Fruit fly (Drosophila melanogaster) whole organism, embryonic: Measurements from ENCODE around the gene CG31948.
A peak's percentile ranks its signal among the peaks of the same experiment; 100 is the strongest.

Source experiments
- Atf6 ChIP-seq: fragments of 200-800 bp; sonication (Bioruptor generic); IDR thresholded peaks from 2 replicates; pipeline ENCODE4 v1.3.6; 2022; ENCODE audit warnings: missing biosample characterization, missing genetic modification characterization
- BtbVII ChIP-seq: fragments of 200-800 bp; sonication (Bioruptor generic); optimal IDR thresholded peaks from 3 replicates; lab custom pipeline; 2017; ENCODE audit warnings: missing biosample characterization, mild to moderate bottlenecking, missing genetic modification characterization
- CG11093 ChIP-seq: fragments of 200-800 bp; sonication (Bioruptor generic); IDR thresholded peaks from 3 replicates; pipeline ENCODE4 v1.3.6; 2022; ENCODE audit warnings: missing biosample characterization, missing genetic modification characterization
- CG11247 ChIP-seq: fragments of 200-800 bp; sonication (Bioruptor generic); IDR thresholded peaks from 2 replicates; pipeline ENCODE4 v1.3.6; 2022; ENCODE audit warnings: missing biosample characterization, missing genetic modification characterization
- CG12659 ChIP-seq: fragments of 200-800 bp; sonication (Bioruptor generic); optimal IDR thresholded peaks from 3 replicates; lab custom pipeline; 2017; ENCODE audit warnings: mild to moderate bottlenecking, missing biosample characterization, missing genetic modification reagents, missing genetic modification characterization
- CG13123 ChIP-seq: fragments of 200-800 bp; sonication (Bioruptor generic); optimal IDR thresholded peaks from 2 replicates; lab custom pipeline; 2016; ENCODE audit warnings: missing biosample characterization, missing genetic modification characterization
- CG13624 ChIP-seq: fragments of 200-800 bp; sonication (Bioruptor generic); optimal IDR thresholded peaks from 2 replicates; lab custom pipeline; 2016; ENCODE audit warnings: missing biosample characterization, missing genetic modification characterization
- CG14050 ChIP-seq: fragments of 200-800 bp; sonication (Bioruptor generic); IDR thresholded peaks from 3 replicates; pipeline ENCODE4 v1.3.6; 2022; ENCODE audit warnings: missing biosample characterization, missing genetic modification characterization
- CG14667 ChIP-seq: fragments of 200-800 bp; sonication (Bioruptor generic); IDR thresholded peaks from 2 replicates; pipeline ENCODE4 v1.3.6; 2022; ENCODE audit warnings: missing biosample characterization, missing genetic modification characterization
- CG15479 ChIP-seq: fragments of 200-800 bp; sonication (Bioruptor generic); optimal IDR thresholded peaks from 3 replicates; lab custom pipeline; 2019; ENCODE audit warnings: missing biosample characterization, mild to moderate bottlenecking, missing genetic modification characterization, moderate library complexity
- CG17829 ChIP-seq: fragments of 200-800 bp; optimal IDR thresholded peaks from 2 replicates; lab custom pipeline; 2019; ENCODE audit warnings: missing biosample characterization, mild to moderate bottlenecking, missing genetic modification characterization, moderate library complexity
- CG2120 ChIP-seq: fragments of 200-800 bp; sonication (Bioruptor generic); optimal IDR thresholded peaks from 3 replicates; lab custom pipeline; 2016; ENCODE audit warnings: missing biosample characterization, missing genetic modification characterization
- CG3065 ChIP-seq: fragments of 200-800 bp; sonication (Bioruptor generic); optimal IDR thresholded peaks from 2 replicates; lab custom pipeline; 2016; ENCODE audit warnings: missing biosample characterization, missing genetic modification characterization
- CG32532 ChIP-seq: fragments of 200-800 bp; sonication (Bioruptor generic); IDR thresholded peaks from 2 replicates; pipeline ENCODE4 v1.3.6; 2022; ENCODE audit warnings: missing biosample characterization, missing genetic modification characterization
- CG33213 ChIP-seq: fragments of 200-800 bp; sonication (Bioruptor generic); optimal IDR thresholded peaks from 3 replicates; lab custom pipeline; 2016; ENCODE audit warnings: missing biosample characterization, missing genetic modification characterization
- CG34422 ChIP-seq: fragments of 200-800 bp; sonication (Bioruptor generic); IDR thresholded peaks from 3 replicates; pipeline ENCODE4 v1.3.6; 2022; ENCODE audit warnings: missing biosample characterization, missing genetic modification characterization
- CG3726 ChIP-seq: fragments of 200-800 bp; sonication (Bioruptor generic); IDR thresholded peaks from 3 replicates; pipeline ENCODE4, ENCODE4 v1.3.6; 2022; ENCODE audit warnings: missing biosample characterization, missing genetic modification characterization
- CG4424 ChIP-seq: fragments of 200-800 bp; sonication (Bioruptor generic); optimal IDR thresholded peaks from 3 replicates; lab custom pipeline; 2016; ENCODE audit warnings: missing biosample characterization, missing genetic modification characterization
- CG7786 ChIP-seq: fragments of 200-800 bp; sonication (Bioruptor generic); optimal IDR thresholded peaks from 2 replicates; lab custom pipeline; 2016; ENCODE audit warnings: missing biosample characterization, missing genetic modification characterization
- CoRest ChIP-seq: fragments of 200-800 bp; sonication (Bioruptor generic); optimal IDR thresholded peaks from 3 replicates; lab custom pipeline; 2018; ENCODE audit warnings: missing biosample characterization, mild to moderate bottlenecking, missing genetic modification characterization, moderate library complexity
- Dip3 ChIP-seq: fragments of 200-800 bp; sonication (Bioruptor generic); optimal IDR thresholded peaks from 3 replicates; lab custom pipeline; 2016; ENCODE audit warnings: missing biosample characterization, missing genetic modification characterization
- Dp ChIP-seq: fragments of 200-800 bp; sonication (Bioruptor generic); optimal IDR thresholded peaks from 2 replicates; lab custom pipeline; 2018; ENCODE audit warnings: missing biosample characterization, mild to moderate bottlenecking, missing genetic modification characterization, moderate library complexity
- Elba2 ChIP-seq: fragments of 200-800 bp; sonication (Bioruptor generic); optimal IDR thresholded peaks from 3 replicates; lab custom pipeline; 2016; ENCODE audit warnings: missing biosample characterization, missing genetic modification characterization
- Ets97D ChIP-seq: fragments of 200-800 bp; sonication (Bioruptor generic); optimal IDR thresholded peaks from 3 replicates; lab custom pipeline; 2016; ENCODE audit warnings: missing biosample characterization, missing genetic modification characterization
- HHEX ChIP-seq: fragments of 200-800 bp; sonication (Bioruptor generic); optimal IDR thresholded peaks from 3 replicates; lab custom pipeline; 2017; ENCODE audit warnings: missing biosample characterization, mild to moderate bottlenecking, missing genetic modification characterization, missing genetic modification reagents
- HLH54F ChIP-seq: fragments of 200-800 bp; sonication (Bioruptor generic); optimal IDR thresholded peaks from 3 replicates; lab custom pipeline; 2016; ENCODE audit warnings: missing biosample characterization, missing genetic modification characterization
- Nf-YB ChIP-seq: fragments of 200-800 bp; sonication (Bioruptor generic); optimal IDR thresholded peaks from 3 replicates; lab custom pipeline; 2019; ENCODE audit warnings: missing biosample characterization, mild to moderate bottlenecking, missing genetic modification characterization, moderate library complexity
- Ptx1 ChIP-seq: fragments of 200-800 bp; sonication (Bioruptor generic); IDR thresholded peaks from 2 replicates; pipeline ENCODE4 v1.3.6; 2022; ENCODE audit warnings: missing biosample characterization, missing genetic modification characterization
- Scr ChIP-seq: fragments of 200-800 bp; sonication (Bioruptor generic); IDR thresholded peaks from 2 replicates; pipeline ENCODE4 v1.3.6; 2022; ENCODE audit warnings: missing biosample characterization, missing genetic modification characterization; ENCODE audit not compliant: partially characterized antibody
- Sox100B ChIP-seq: fragments of 200-800 bp; sonication (Bioruptor generic); optimal IDR thresholded peaks from 3 replicates; lab custom pipeline; 2018; ENCODE audit warnings: missing biosample characterization, mild to moderate bottlenecking, missing genetic modification characterization
- Sry-δ ChIP-seq: fragments of 200-800 bp; sonication (Bioruptor generic); optimal IDR thresholded peaks from 2 replicates; lab custom pipeline; 2016; ENCODE audit warnings: missing biosample characterization, missing genetic modification characterization
- ase ChIP-seq: fragments of 200-800 bp; sonication (Bioruptor generic); IDR thresholded peaks from 3 replicates; pipeline ENCODE4 v1.3.6; 2022; ENCODE audit warnings: missing biosample characterization, missing genetic modification characterization
- br ChIP-seq: fragments of >200 bp; optimal IDR thresholded peaks from 2 replicates; lab custom pipeline; 2017
- corto ChIP-seq: fragments of 200-800 bp; sonication (Bioruptor generic); optimal IDR thresholded peaks from 2 replicates; lab custom pipeline; 2016; ENCODE audit warnings: missing biosample characterization, mild to moderate bottlenecking, missing genetic modification characterization, moderate library complexity
- danr ChIP-seq: fragments of 200-800 bp; sonication (Bioruptor generic); IDR thresholded peaks from 2 replicates; pipeline ENCODE4 v1.3.6; 2022; ENCODE audit warnings: missing biosample characterization, missing genetic modification characterization
- fd102C ChIP-seq: fragments of 200-800 bp; sonication (Bioruptor generic); optimal IDR thresholded peaks from 2 replicates; lab custom pipeline; 2018; ENCODE audit warnings: missing biosample characterization, mild to moderate bottlenecking, missing genetic modification characterization, moderate library complexity
- gt ChIP-seq: fragments of 200-800 bp; sonication (Bioruptor generic); IDR thresholded peaks from 2 replicates; pipeline ENCODE4 v1.3.6; 2022; ENCODE audit warnings: missing biosample characterization, missing genetic modification characterization
- lbe ChIP-seq: fragments of 200-800 bp; sonication (Bioruptor generic); optimal IDR thresholded peaks from 2 replicates; lab custom pipeline; 2016; ENCODE audit warnings: missing biosample characterization, mild to moderate bottlenecking, missing genetic modification characterization
- luna ChIP-seq: fragments of 200-800 bp; sonication (Bioruptor generic); optimal IDR thresholded peaks from 2 replicates; lab custom pipeline; 2016; ENCODE audit warnings: missing biosample characterization, missing genetic modification characterization
- p53 ChIP-seq: fragments of 200-800 bp; sonication (Bioruptor generic); optimal IDR thresholded peaks from 2 replicates; lab custom pipeline; 2016; ENCODE audit warnings: missing biosample characterization, missing genetic modification characterization
- pan ChIP-seq, 4 experiments: fragments of >200 bp in 3 of 4; fragments of 200-800 bp in 1 of 4; sonication (Bioruptor generic) in 1 of 4; optimal IDR thresholded peaks in 3 of 4; IDR thresholded peaks in 1 of 4; 2 replicates each; pipeline versions ENCODE4 v1.3.6 to Lab custom; 2017 to 2022; ENCODE audit warnings: missing biosample characterization in 2 of 4, missing genetic modification characterization in 2 of 4, mixed read lengths in 1 of 4
- slp2 ChIP-seq: fragments of 200-800 bp; sonication (Bioruptor generic); optimal IDR thresholded peaks from 2 replicates; lab custom pipeline; 2016; ENCODE audit warnings: missing biosample characterization, missing genetic modification characterization
- sna ChIP-seq: fragments of 200-800 bp; sonication (Bioruptor generic); IDR thresholded peaks from 2 replicates; pipeline ENCODE4 v1.3.6; 2022; ENCODE audit warnings: missing biosample characterization, missing genetic modification characterization; ENCODE audit not compliant: partially characterized antibody
- tin ChIP-seq: fragments of 200-800 bp; sonication (Bioruptor generic); optimal IDR thresholded peaks from 3 replicates; lab custom pipeline; 2016; ENCODE audit warnings: missing biosample characterization, missing genetic modification characterization
- trh ChIP-seq: fragments of 200-800 bp; sonication (Bioruptor generic); optimal IDR thresholded peaks from 2 replicates; lab custom pipeline; 2016; ENCODE audit warnings: missing biosample characterization, missing genetic modification characterization
- unc-4 ChIP-seq: fragments of 200-800 bp; sonication (Bioruptor generic); IDR thresholded peaks from 2 replicates; pipeline ENCODE4 v1.3.6; 2022; ENCODE audit warnings: missing biosample characterization, missing genetic modification characterization; ENCODE audit not compliant: partially characterized antibody
- vfl ChIP-seq: fragments of 200-800 bp; sonication (Bioruptor generic); optimal IDR thresholded peaks from 2 replicates; lab custom pipeline; 2016; ENCODE audit warnings: missing biosample characterization, missing genetic modification characterization
- wek ChIP-seq: fragments of 200-800 bp; sonication (Bioruptor generic); optimal IDR thresholded peaks from 3 replicates; lab custom pipeline; 2018; ENCODE audit warnings: missing biosample characterization, mild to moderate bottlenecking, missing genetic modification characterization, moderate library complexity
- z ChIP-seq: fragments of 200-800 bp; sonication (Bioruptor generic); IDR thresholded peaks from 3 replicates; pipeline ENCODE4 v1.3.6; 2022; ENCODE audit warnings: missing biosample characterization, missing genetic modification characterization

CG31948 gene

DNA sequence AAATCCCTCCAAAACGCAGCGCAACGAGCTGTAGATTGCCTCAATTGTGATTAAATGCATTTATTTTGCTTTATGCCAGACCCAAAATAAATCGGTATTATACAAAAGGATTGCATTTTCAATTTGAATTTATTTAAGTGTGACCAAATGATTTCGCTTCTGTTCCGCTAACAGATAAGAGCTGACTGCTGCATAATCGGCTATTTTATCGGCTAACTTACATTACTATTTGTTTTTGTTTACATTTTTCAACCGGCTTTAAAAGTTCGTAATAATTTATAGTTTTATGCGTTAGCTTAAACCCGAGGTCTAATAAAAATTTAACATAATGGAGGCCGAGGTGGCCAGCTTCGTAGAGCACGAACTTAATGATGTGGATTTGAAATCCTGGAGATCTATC is 33.5 kb downstream of the CG31948 start, which contains the start of gene PIG-Wa (continued):
- TF ChIP-seq Elba2 (GFP tag; lab: Kevin White, UChicago) (peak; percentile 82), Sry-δ (GFP tag; lab: Kevin White, UChicago) (peak; percentile 90), CG11247 (GFP tag; lab: Robert Waterston, UW) (no peak), tin (GFP tag; lab: Kevin White, UChicago) (no peak), slp2 (GFP tag; lab: Kevin White, UChicago) (no peak), Ets97D (GFP tag; lab: Kevin White, UChicago) (peak; percentile 62), Scr (GFP tag; lab: Robert Waterston, UW) (peak; percentile 40; the same call in 1 of the 2 replicates), CG7786 (GFP tag; lab: Kevin White, UChicago) (no peak), CG12659 (GFP tag; lab: Kevin White, UChicago) (peak; percentile 8), CoRest (tag; lab: Kevin White, UChicago) (peak; percentile 13), CG13123 (GFP tag; lab: Kevin White, UChicago) (no peak)

DNA sequence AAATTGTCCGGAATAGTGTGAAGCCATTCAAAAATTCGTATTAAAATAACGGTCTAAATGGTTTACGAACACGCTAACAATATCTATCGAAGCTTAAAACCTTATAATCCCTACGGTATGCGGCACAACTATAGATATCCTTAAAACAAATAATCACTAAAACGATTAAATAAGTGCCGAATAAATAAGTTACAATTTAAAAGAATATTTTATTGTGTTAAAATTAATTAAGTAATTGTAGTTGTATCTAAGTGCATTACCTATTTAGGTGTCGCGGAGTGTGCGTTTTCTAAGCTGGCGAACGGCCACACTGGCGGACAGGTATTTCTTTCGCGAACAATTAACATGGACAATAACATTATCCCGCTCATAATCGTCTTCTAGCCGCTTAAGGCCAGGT is 35.7 kb downstream of the CG31948 start, which contains the start of gene Eogt:
Eogt (plus strand) TSS at position 293 of the 400 bp plus-strand sequence.
- peak; percentile 95 for TF ChIP-seq CG3726 (GFP tag; lab: Robert Waterston, UW)
- peak; percentile 98 for TF ChIP-seq Ptx1 (GFP tag; lab: Robert Waterston, UW)
- TF ChIP-seq ase (GFP tag; lab: Robert Waterston, UW): peak; percentile 96
- TF ChIP-seq lbe (GFP tag; lab: Kevin White, UChicago): peak; percentile 90
- TF ChIP-seq Dip3 (GFP tag; lab: Kevin White, UChicago): peak; percentile 70
- TF ChIP-seq CG14050 (GFP tag; lab: Robert Waterston, UW): peak; percentile 94
- peak; percentile 45 for TF ChIP-seq Ets97D (GFP tag; lab: Kevin White, UChicago)
- TF ChIP-seq luna (GFP tag; lab: Kevin White, UChicago): no peak
- peak; percentile 74; the same call in 2 of the 3 replicates for TF ChIP-seq z (GFP tag; lab: Robert Waterston, UW)
- peak; percentile 69 for TF ChIP-seq fd102C
- TF ChIP-seq trh (GFP tag; lab: Kevin White, UChicago): peak; percentile 82
- TF ChIP-seq CG13624 (GFP tag; lab: Kevin White, UChicago): peak; percentile 63
- peak; percentile 23 for TF ChIP-seq p53 (GFP tag; lab: Kevin White, UChicago)
- TF ChIP-seq CG34422 (GFP tag; lab: Robert Waterston, UW): peak; percentile 98
- TF ChIP-seq Dp (GFP tag; lab: Kevin White, UChicago): peak; percentile 28
- peak; percentile 93 for TF ChIP-seq CG17829
- TF ChIP-seq gt (GFP tag; lab: Robert Waterston, UW): peak; percentile 92
- peak; percentile 77 for TF ChIP-seq Nf-YB (GFP tag; lab: Kevin White, UChicago)
- TF ChIP-seq BtbVII (GFP tag; lab: Kevin White, UChicago): peak; percentile 67
- peak; percentile 93 for TF ChIP-seq CG2120 (GFP tag; lab: Kevin White, UChicago)
- peak; percentile 67 for TF ChIP-seq HLH54F
- peak; percentile 80 for TF ChIP-seq HHEX (GFP tag; lab: Kevin White, UChicago)
- TF ChIP-seq unc-4 (GFP tag; lab: Robert Waterston, UW): no peak
- TF ChIP-seq CoRest (tag; lab: Kevin White, UChicago): peak; percentile 97
- peak; percentile 73 for TF ChIP-seq vfl (GFP tag; lab: Kevin White, UChicago)
- TF ChIP-seq CG11093 (GFP tag; lab: Robert Waterston, UW): peak; percentile 96
- peak; percentile 86 for TF ChIP-seq CG3065 (GFP tag; lab: Kevin White, UChicago)
- TF ChIP-seq CG33213 (GFP tag; lab: Kevin White, UChicago): peak; percentile 48
- peak; percentile 95 for TF ChIP-seq CG14667 (GFP tag; lab: Robert Waterston, UW)
- TF ChIP-seq danr (GFP tag; lab: Robert Waterston, UW): peak; percentile 95
- peak; percentile 94 for TF ChIP-seq Atf6
- peak; percentile 89 for TF ChIP-seq CG4424 (GFP tag; lab: Kevin White, UChicago)
- TF ChIP-seq CG15479 (GFP tag; lab: Kevin White, UChicago): peak; percentile 27
- TF ChIP-seq br (lab: Kevin White, UChicago): no peak
- TF ChIP-seq wek (GFP tag; lab: Kevin White, UChicago): peak; percentile 75
- peak; percentile 79 for TF ChIP-seq Sox100B (GFP tag; lab: Kevin White, UChicago)
- peak; percentile 97 for TF ChIP-seq CG32532 (GFP tag; lab: Robert Waterston, UW)
- peak; percentile 33 for TF ChIP-seq corto (GFP tag; lab: Kevin White, UChicago)
- no peak for TF ChIP-seq pan (optimal IDR thresholded peaks at IDR 0.05; lab: Kevin White, UChicago)
- TF ChIP-seq pan (GFP tag; optimal IDR thresholded peaks at IDR 0.05 in 1 of 2, IDR thresholded peaks at IDR 0.05 in 1 of 2): peak in 1 of 2 experiments; percentile 98
- TF ChIP-seq sna: no peak
